Worm (Caenorhabditis elegans) whole organism, L1 larva: ENCODE measurements around the gene C32D5.14.

ENCODE experiments used
- efl-1 ChIP-seq, 4 experiments: fragments of 150-350 bp; optimal IDR thresholded peaks in 3 of 4; peaks in 1 of 4; 1 replicate in 1 of 4; 2 replicates in 3 of 4; lab custom pipeline; 2014; ENCODE audit warnings: missing biosample characterization in 2 of 4, missing genetic modification characterization in 2 of 4, missing genetic modification reagents in 2 of 4
- elt-3 ChIP-seq, 6 experiments: fragments of 150-350 bp in 1 of 6; sonication (generic microtip); optimal IDR thresholded peaks; 2 replicates each; lab custom pipeline; 2017 to 2018; ENCODE audit warnings: missing biosample characterization in 6 of 6, missing genetic modification characterization in 6 of 6, inconsistent platforms in 1 of 6
- fkh-8 ChIP-seq: sonication (generic microtip); optimal IDR thresholded peaks from 2 replicates; lab custom pipeline; 2016; ENCODE audit warnings: mild to moderate bottlenecking, missing genetic modification characterization, missing compliant biosample characterization
- hlh-4 ChIP-seq: sonication (generic microtip); optimal IDR thresholded peaks from 2 replicates; lab custom pipeline; 2016; ENCODE audit warnings: mild to moderate bottlenecking, missing genetic modification characterization, missing compliant biosample characterization
- hpl-2 ChIP-seq: fragments of 150-350 bp; optimal IDR thresholded peaks from 2 replicates; lab custom pipeline; 2014; ENCODE audit warnings: missing biosample characterization, missing genetic modification reagents, missing genetic modification characterization
- lir-3 ChIP-seq: sonication (generic microtip); optimal IDR thresholded peaks from 2 replicates; lab custom pipeline; 2016; ENCODE audit warnings: mild to moderate bottlenecking, missing genetic modification characterization, moderate library complexity, missing compliant biosample characterization; ENCODE audit not compliant: poor library complexity
- nhr-12 ChIP-seq: sonication (generic microtip); optimal IDR thresholded peaks from 2 replicates; lab custom pipeline; 2017; ENCODE audit warnings: missing biosample characterization, missing genetic modification characterization
- pag-3 ChIP-seq: sonication (generic microtip); optimal IDR thresholded peaks from 2 replicates; lab custom pipeline; 2017; ENCODE audit warnings: missing genetic modification characterization, mild to moderate bottlenecking, missing compliant biosample characterization, antibody characterized with exemption, borderline replicate concordance; ENCODE audit not compliant: insufficient read depth
- pqm-1 ChIP-seq: sonication (generic microtip); optimal IDR thresholded peaks from 3 replicates; lab custom pipeline; 2017; ENCODE audit warnings: missing biosample characterization, missing genetic modification characterization
- rnt-1 ChIP-seq: sonication (generic microtip); optimal IDR thresholded peaks from 2 replicates; lab custom pipeline; 2016; ENCODE audit warnings: mild to moderate bottlenecking, missing genetic modification characterization, moderate library complexity, missing compliant biosample characterization
- skn-1 ChIP-seq: fragments of 150-350 bp; optimal IDR thresholded peaks from 2 replicates; lab custom pipeline; 2014; ENCODE audit warnings: missing biosample characterization, missing genetic modification characterization
- snpc-4 ChIP-seq: fragments of 150-350 bp; optimal IDR thresholded peaks from 2 replicates; lab custom pipeline; 2014; ENCODE audit warnings: missing biosample characterization, missing genetic modification characterization
- sptf-1 ChIP-seq: fragments of 150-350 bp; optimal IDR thresholded peaks from 2 replicates; lab custom pipeline; 2014; ENCODE audit warnings: missing biosample characterization, missing genetic modification characterization
- zip-4 ChIP-seq: fragments of 200-800 bp; sonication (Bioruptor generic); optimal IDR thresholded peaks from 2 replicates; lab custom pipeline; 2018; ENCODE audit warnings: mild to moderate bottlenecking, missing genetic modification characterization, moderate library complexity, missing compliant biosample characterization

DNA sequence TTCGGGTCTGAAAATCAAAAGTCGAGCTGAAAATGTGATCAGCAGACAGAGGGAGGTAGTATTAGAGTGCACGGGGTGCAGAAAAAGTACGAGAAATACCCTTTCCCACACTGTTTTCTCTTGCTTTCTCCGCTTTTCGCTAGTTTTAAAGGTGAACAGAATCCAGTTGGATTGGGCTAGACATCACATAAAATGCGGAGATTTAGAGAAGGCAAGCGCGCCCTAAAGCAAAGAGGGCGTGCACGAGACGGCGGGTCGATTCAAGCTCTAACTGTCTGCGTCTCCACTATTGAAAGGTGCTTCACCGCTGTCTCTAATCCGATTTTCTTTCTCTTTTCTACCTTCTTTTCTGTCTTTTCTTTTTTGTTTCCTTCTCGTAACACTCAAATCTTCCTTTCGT lies 34.8 kb downstream of the C32D5.14 start:
- peak; percentile 89 for TF ChIP-seq rnt-1 (tag; lab: Kevin White, UChicago)
- peak; percentile 85 for TF ChIP-seq skn-1 (tag; lab: Kevin White, UChicago)
- TF ChIP-seq efl-1 (optimal IDR thresholded peaks at IDR 0.05; lab: Kevin White, UChicago): peak; percentile 84 to 90
- TF ChIP-seq efl-1 (GFP tag; optimal IDR thresholded peaks at IDR 0.05 in 1 of 2; lab: Kevin White, UChicago): peak; percentile 71 to 97
- peak in 2 of 6 experiments; percentile 57 to 81 for TF ChIP-seq elt-3 (tag; optimal IDR thresholded peaks at IDR 0.05; lab: Kevin White, UChicago)
- TF ChIP-seq hpl-2 (GFP tag; lab: Kevin White, UChicago): peak; percentile 20
- TF ChIP-seq zip-4 (GFP tag; lab: Kevin White, UChicago): no peak
- peak; percentile 88 for TF ChIP-seq fkh-8 (tag; lab: Kevin White, UChicago)
- TF ChIP-seq nhr-12 (tag; lab: Kevin White, UChicago): no peak
- peak; percentile 50 for TF ChIP-seq snpc-4 (tag; lab: Kevin White, UChicago)
- no peak for TF ChIP-seq sptf-1 (tag; lab: Kevin White, UChicago)
- peak; percentile 47 for TF ChIP-seq lir-3 (tag; lab: Kevin White, UChicago)
- TF ChIP-seq pag-3: no peak
- TF ChIP-seq hlh-4 (tag; lab: Kevin White, UChicago): no peak
- TF ChIP-seq pqm-1 (tag; lab: Kevin White, UChicago): no peak
